Worm (Caenorhabditis elegans): ENCODE measurements around the gene C04B4.1.

ce11 chrX:12280477-12280876, at the start of gene C04B4.1:
- no peak for TF ChIP-seq sptf-1 (tag; optimal IDR thresholded peaks at IDR 0.05)
- no peak for TF ChIP-seq lin-13 (tag; optimal IDR thresholded peaks at IDR 0.05)
- TF ChIP-seq pha-4 (tag; optimal IDR thresholded peaks at IDR 0.05), result no peak
- TF ChIP-seq elt-1 (tag; optimal IDR thresholded peaks at IDR 0.05; ENCODE audit: borderline replicate concordance, insufficient read depth), result no peak
- no peak for TF ChIP-seq snpc-4 (tag; optimal IDR thresholded peaks at IDR 0.05)
- TF ChIP-seq unc-62 (GFP tag; optimal IDR thresholded peaks at IDR 0.05), result no peak
- no peak for TF ChIP-seq cnd-1 (tag; optimal IDR thresholded peaks at IDR 0.05)
- TF ChIP-seq ceh-39 (tag; optimal IDR thresholded peaks at IDR 0.05), result no peak

All from whole organism, mixed stage, embryonic.